Fruit fly (Drosophila melanogaster): ENCODE results near the gene Keap1.

- no peak for TF ChIP-seq CG5204 (GFP tag; optimal IDR thresholded peaks at IDR 0.05)
- TF ChIP-seq CG14711 (tag; optimal IDR thresholded peaks at IDR 0.05): no peak
- TF ChIP-seq CG1620 (GFP tag; optimal IDR thresholded peaks at IDR 0.05): no peak
- peak; percentile 19 for TF ChIP-seq toe (GFP tag; optimal IDR thresholded peaks at IDR 0.05)
- no peak for TF ChIP-seq ovo (GFP tag; optimal IDR thresholded peaks at IDR 0.05)
- peak; percentile 2 for TF ChIP-seq tj (GFP tag; optimal IDR thresholded peaks at IDR 0.05)
- peak; percentile 48 for TF ChIP-seq Mnt (GFP tag; optimal IDR thresholded peaks at IDR 0.05)
- TF ChIP-seq Hr96 (GFP tag; optimal IDR thresholded peaks at IDR 0.05): no peak
- no peak for TF ChIP-seq Crg-1 (GFP tag; optimal IDR thresholded peaks at IDR 0.05)
- no peak for TF ChIP-seq kay (GFP tag; ENCODE audit: borderline replicate concordance)
- no peak for TF ChIP-seq pad (GFP tag; optimal IDR thresholded peaks at IDR 0.05)
- no peak for TF ChIP-seq Clk (GFP tag; optimal IDR thresholded peaks at IDR 0.05)
Observed at dm6 chr3R:17039993-17040807, 39.5 kb downstream of the Keap1 start, which contains the start of the genes CG18213 and Trm7-32.

Data from whole organism, adult.